Worm (Caenorhabditis elegans): ENCODE measurements around the gene sas-7.

sas-7 gene

ce11 chrIII:10357598-10358186, 36.9 kb downstream of the sas-7 start, which contains the start of gene umps-1 (continued):
- TF ChIP-seq pqm-1 (tag; optimal IDR thresholded peaks at IDR 0.05) (no peak), mdl-1 (tag; optimal IDR thresholded peaks at IDR 0.05) (peak in 1 of 2 experiments; percentile 63), swsn-7 (tag; optimal IDR thresholded peaks at IDR 0.05) (peak; percentile 77), nhr-71 (tag; optimal IDR thresholded peaks at IDR 0.05) (peak; percentile 89), fkh-8 (tag; optimal IDR thresholded peaks at IDR 0.05) (no peak), irx-1 (tag; optimal IDR thresholded peaks at IDR 0.05) (peak; percentile 63), efl-3 (GFP tag; optimal IDR thresholded peaks at IDR 0.05) (no peak), aha-1 (tag; optimal IDR thresholded peaks at IDR 0.05) (no peak), C16A3.4 (tag; optimal IDR thresholded peaks at IDR 0.05) (peak; percentile 82), fos-1 (tag; optimal IDR thresholded peaks at IDR 0.05) (peak; percentile 63), ets-5 (GFP tag; IDR thresholded peaks at IDR 0.05) (no peak), zip-4 (GFP tag; optimal IDR thresholded peaks at IDR 0.05) (peak; percentile 64), skn-1 (tag; optimal IDR thresholded peaks at IDR 0.05) (peak; percentile 66), lsy-2 (tag; optimal IDR thresholded peaks at IDR 0.05) (peak; percentile 99), tbx-2 (tag; optimal IDR thresholded peaks at IDR 0.05) (peak; percentile 82), dsc-1 (tag; optimal IDR thresholded peaks at IDR 0.05) (peak; percentile 42), egl-13 (tag; optimal IDR thresholded peaks at IDR 0.05) (no peak), mab-9 (GFP tag; IDR thresholded peaks at IDR 0.05) (no peak), hpl-2 (GFP tag; optimal IDR thresholded peaks at IDR 0.05) (no peak), lin-35 (GFP tag; optimal IDR thresholded peaks at IDR 0.05) (peak; percentile 98 to 100), ceh-88 (GFP tag; IDR thresholded peaks at IDR 0.05) (no peak), blmp-1 (tag; optimal IDR thresholded peaks at IDR 0.05) (peak; percentile 81), mep-1 (tag; optimal IDR thresholded peaks at IDR 0.05) (peak; percentile 84), unc-130 (tag; optimal IDR thresholded peaks at IDR 0.05) (peak; percentile 76), C34B4.2 (tag; optimal IDR thresholded peaks at IDR 0.05) (no peak), nhr-28 (tag; optimal IDR thresholded peaks at IDR 0.05) (no peak), xbp-1 (tag; optimal IDR thresholded peaks at IDR 0.05) (peak; percentile 76), sptf-1 (tag; optimal IDR thresholded peaks at IDR 0.05) (no peak), mef-2 (tag; optimal IDR thresholded peaks at IDR 0.05) (no peak), ztf-4 (tag; optimal IDR thresholded peaks at IDR 0.05) (peak; percentile 26), efl-1 (optimal IDR thresholded peaks at IDR 0.05) (peak; percentile 99), efl-1 (GFP tag; optimal IDR thresholded peaks at IDR 0.05 in 1 of 2) (peak; percentile 98 to 100), lin-13 (GFP tag; optimal IDR thresholded peaks at IDR 0.05) (peak; percentile 62), rnt-1 (tag; optimal IDR thresholded peaks at IDR 0.05) (peak; percentile 89)

- peak; percentile 22 for TF ChIP-seq fkh-10 (GFP tag; optimal IDR thresholded peaks at IDR 0.05)
- TF ChIP-seq nhr-71 (tag; optimal IDR thresholded peaks at IDR 0.05), result peak; percentile 16
- peak in 1 of 2 experiments; percentile 12 for TF ChIP-seq lsy-2 (tag; optimal IDR thresholded peaks at IDR 0.05)
- TF ChIP-seq lin-14 (GFP tag; optimal IDR thresholded peaks at IDR 0.05), result peak; percentile 68
- no peak for TF ChIP-seq nhr-12 (tag; optimal IDR thresholded peaks at IDR 0.05)
These were observed 37.9 kb downstream of the sas-7 start for ce11 chrIII:10358751-10359150.

ce11 chrIII:10359916-10360315, 39.1 kb downstream of the sas-7 start:
- no peak for TF ChIP-seq tbx-2 (tag; optimal IDR thresholded peaks at IDR 0.05)
- no peak for TF ChIP-seq mab-9 (GFP tag; IDR thresholded peaks at IDR 0.05)
- no peak for TF ChIP-seq hpl-2 (GFP tag; optimal IDR thresholded peaks at IDR 0.05)
- TF ChIP-seq nhr-85 (tag), result peak; percentile 10
- TF ChIP-seq snu-23 (GFP tag; optimal IDR thresholded peaks at IDR 0.05), result no peak
- no peak for TF ChIP-seq lin-35 (GFP tag; optimal IDR thresholded peaks at IDR 0.05)
- no peak for TF ChIP-seq ceh-8 (GFP tag; optimal IDR thresholded peaks at IDR 0.05)
- no peak for TF ChIP-seq aha-1 (tag; optimal IDR thresholded peaks at IDR 0.05)
- TF ChIP-seq pqm-1 (tag; optimal IDR thresholded peaks at IDR 0.05), result no peak
- no peak for TF ChIP-seq alr-1 (tag; optimal IDR thresholded peaks at IDR 0.05; ENCODE audit: borderline replicate concordance)
- TF ChIP-seq ceh-90 (tag; optimal IDR thresholded peaks at IDR 0.05), result no peak
- TF ChIP-seq xbp-1 (tag; optimal IDR thresholded peaks at IDR 0.05), result no peak
- peak; percentile 22 for TF ChIP-seq lin-14 (GFP tag; optimal IDR thresholded peaks at IDR 0.05)
- TF ChIP-seq grh-1 (GFP tag; IDR thresholded peaks at IDR 0.05), result no peak
- TF ChIP-seq mdl-1 (tag; optimal IDR thresholded peaks at IDR 0.05), result no peak
- no peak for TF ChIP-seq fkh-4 (tag; optimal IDR thresholded peaks at IDR 0.05; ENCODE audit: borderline replicate concordance)
- TF ChIP-seq ama-1 (optimal IDR thresholded peaks at IDR 0.05), result no peak
